Fruit fly (Drosophila melanogaster) whole organism, embryonic: ENCODE results near the gene CG6040.

Experiments used
- Antp ChIP-seq: fragments of 200-800 bp; sonication (Bioruptor generic); optimal IDR thresholded peaks from 3 replicates; lab custom pipeline; 2016; ENCODE audit warnings: missing biosample characterization, missing genetic modification characterization
- Atf3 ChIP-seq: fragments of 200-800 bp; sonication (Bioruptor generic); optimal IDR thresholded peaks from 3 replicates; lab custom pipeline; 2016; ENCODE audit warnings: missing biosample characterization, missing genetic modification characterization
- Blimp-1 ChIP-seq: fragments of 200-800 bp; sonication (Bioruptor generic); optimal IDR thresholded peaks from 3 replicates; lab custom pipeline; 2018; ENCODE audit warnings: missing biosample characterization, missing genetic modification characterization, mild to moderate bottlenecking, moderate library complexity, missing genetic modification reagents
- CG11247 ChIP-seq: fragments of 200-800 bp; sonication (Bioruptor generic); IDR thresholded peaks from 2 replicates; pipeline ENCODE4 v1.3.6; 2022; ENCODE audit warnings: missing biosample characterization, missing genetic modification characterization
- CG11504 ChIP-seq: fragments of 200-800 bp; sonication (Bioruptor generic); optimal IDR thresholded peaks from 3 replicates; lab custom pipeline; 2019; ENCODE audit warnings: missing biosample characterization, mild to moderate bottlenecking, missing genetic modification characterization, moderate library complexity
- CG12104 ChIP-seq: fragments of 200-800 bp; sonication (Bioruptor generic); optimal IDR thresholded peaks from 3 replicates; lab custom pipeline; 2016; ENCODE audit warnings: missing biosample characterization, missing genetic modification characterization
- CG12769 ChIP-seq: fragments of 200-800 bp; sonication (Bioruptor generic); optimal IDR thresholded peaks from 2 replicates; lab custom pipeline; 2019; ENCODE audit warnings: missing biosample characterization, mild to moderate bottlenecking, missing genetic modification characterization, moderate library complexity
- CG14710 ChIP-seq: fragments of 200-800 bp; sonication (Bioruptor generic); optimal IDR thresholded peaks from 3 replicates; lab custom pipeline; 2019; ENCODE audit warnings: missing biosample characterization, mild to moderate bottlenecking, missing genetic modification characterization, moderate library complexity
- CG17359 ChIP-seq: fragments of 200-800 bp; sonication (Bioruptor generic); optimal IDR thresholded peaks from 3 replicates; lab custom pipeline; 2018; ENCODE audit warnings: missing biosample characterization, mild to moderate bottlenecking, missing genetic modification characterization, moderate library complexity
- CG2712 ChIP-seq: fragments of 200-800 bp; optimal IDR thresholded peaks from 3 replicates; lab custom pipeline; 2019; ENCODE audit warnings: missing biosample characterization, mild to moderate bottlenecking, missing genetic modification characterization, moderate library complexity
- CG2875 ChIP-seq: fragments of 200-800 bp; sonication (Bioruptor generic); optimal IDR thresholded peaks from 2 replicates; lab custom pipeline; 2017; ENCODE audit warnings: missing biosample characterization, mild to moderate bottlenecking, missing genetic modification characterization, missing genetic modification reagents
- CG30431 ChIP-seq: fragments of 200-800 bp; sonication (Bioruptor generic); optimal IDR thresholded peaks from 2 replicates; lab custom pipeline; 2017; ENCODE audit warnings: missing biosample characterization, missing genetic modification characterization
- CG3407 ChIP-seq: fragments of 200-800 bp; sonication (Bioruptor generic); optimal IDR thresholded peaks from 2 replicates; lab custom pipeline; 2018; ENCODE audit warnings: missing biosample characterization, mild to moderate bottlenecking, missing genetic modification characterization
- CG34376 ChIP-seq: fragments of 200-800 bp; sonication (Bioruptor generic); optimal IDR thresholded peaks from 2 replicates; lab custom pipeline; 2018; ENCODE audit warnings: missing biosample characterization, mild to moderate bottlenecking, missing genetic modification characterization
- CG4707 ChIP-seq: fragments of 200-800 bp; sonication (Bioruptor generic); optimal IDR thresholded peaks from 2 replicates; lab custom pipeline; 2018; ENCODE audit warnings: missing biosample characterization, mild to moderate bottlenecking, missing genetic modification characterization, moderate library complexity
- CG7556 ChIP-seq: fragments of 200-800 bp; sonication (Bioruptor generic); optimal IDR thresholded peaks from 2 replicates; lab custom pipeline; 2017; ENCODE audit warnings: missing biosample characterization, mild to moderate bottlenecking, missing genetic modification characterization
- CG7786 ChIP-seq: fragments of 200-800 bp; sonication (Bioruptor generic); optimal IDR thresholded peaks from 2 replicates; lab custom pipeline; 2016; ENCODE audit warnings: missing biosample characterization, missing genetic modification characterization
- Camta ChIP-seq: fragments of 200-800 bp; sonication (Bioruptor generic); optimal IDR thresholded peaks from 2 replicates; lab custom pipeline; 2016; ENCODE audit warnings: missing biosample characterization, missing genetic modification characterization
- Dbx ChIP-seq: fragments of 200-800 bp; sonication (Bioruptor generic); IDR thresholded peaks from 3 replicates; pipeline ENCODE4 v1.3.6; 2022; ENCODE audit warnings: missing biosample characterization, missing genetic modification characterization
- Dll ChIP-seq: fragments of 200-800 bp; sonication (Bioruptor generic); IDR thresholded peaks from 4 replicates; pipeline ENCODE4 v1.3.6; 2022; ENCODE audit warnings: missing biosample characterization, missing genetic modification characterization; ENCODE audit not compliant: partially characterized antibody
- E2f2 ChIP-seq: fragments of 200-800 bp; sonication (Bioruptor generic); IDR thresholded peaks from 2 replicates; pipeline ENCODE4 v1.3.6; 2022; ENCODE audit warnings: missing biosample characterization, missing genetic modification characterization
- GATAe ChIP-seq: fragments of 200-800 bp; sonication (Bioruptor generic); conservative IDR thresholded peaks from 2 replicates; pipeline ENCODE4 v1.3.6; 2022; ENCODE audit warnings: missing biosample characterization, missing genetic modification characterization
- H15 ChIP-seq: fragments of 200-800 bp; sonication (Bioruptor generic); IDR thresholded peaks from 3 replicates; pipeline ENCODE4 v1.3.6; 2022; ENCODE audit warnings: missing biosample characterization, missing genetic modification characterization
- MBD-R2 ChIP-seq: fragments of 200-800 bp; sonication (Bioruptor generic); IDR thresholded peaks from 2 replicates; pipeline ENCODE4 v1.3.6; 2022; ENCODE audit warnings: missing biosample characterization, missing genetic modification characterization
- Mad ChIP-seq: fragments of 200-800 bp; sonication (Bioruptor generic); optimal IDR thresholded peaks from 2 replicates; lab custom pipeline; 2016; ENCODE audit warnings: missing biosample characterization, missing genetic modification characterization
- NC2β ChIP-seq: fragments of 200-800 bp; sonication (Bioruptor generic); optimal IDR thresholded peaks from 2 replicates; lab custom pipeline; 2016; ENCODE audit warnings: missing biosample characterization, missing genetic modification characterization
- Spps ChIP-seq: fragments of 200-800 bp; sonication (Bioruptor generic); optimal IDR thresholded peaks from 2 replicates; lab custom pipeline; 2018; ENCODE audit warnings: missing biosample characterization, mild to moderate bottlenecking, missing genetic modification characterization
- Sry-δ ChIP-seq: fragments of 200-800 bp; sonication (Bioruptor generic); optimal IDR thresholded peaks from 2 replicates; lab custom pipeline; 2016; ENCODE audit warnings: missing biosample characterization, missing genetic modification characterization
- YL-1 ChIP-seq: fragments of 200-800 bp; sonication (Bioruptor generic); optimal IDR thresholded peaks from 3 replicates; lab custom pipeline; 2017; ENCODE audit warnings: missing biosample characterization, mild to moderate bottlenecking, missing genetic modification characterization
- ase ChIP-seq: fragments of 200-800 bp; sonication (Bioruptor generic); IDR thresholded peaks from 3 replicates; pipeline ENCODE4 v1.3.6; 2022; ENCODE audit warnings: missing biosample characterization, missing genetic modification characterization
- caup ChIP-seq: fragments of 200-800 bp; sonication (Bioruptor generic); optimal IDR thresholded peaks from 3 replicates; lab custom pipeline; 2017; ENCODE audit warnings: missing biosample characterization, mild to moderate bottlenecking, missing genetic modification characterization, moderate library complexity; ENCODE audit not compliant: severe bottlenecking
- crc ChIP-seq: fragments of 200-800 bp; sonication (Bioruptor generic); optimal IDR thresholded peaks from 2 replicates; lab custom pipeline; 2016; ENCODE audit warnings: missing biosample characterization, missing genetic modification characterization
- crp ChIP-seq, 2 experiments: fragments of 200-800 bp; sonication (Bioruptor generic); optimal IDR thresholded peaks; 2 replicates in 1 of 2; 3 replicates in 1 of 2; lab custom pipeline; 2017; ENCODE audit warnings: missing biosample characterization in 2 of 2, missing genetic modification characterization in 2 of 2, mild to moderate bottlenecking in 1 of 2, moderate library complexity in 1 of 2
- cwo ChIP-seq: fragments of 200-800 bp; sonication (Bioruptor generic); optimal IDR thresholded peaks from 3 replicates; lab custom pipeline; 2017; ENCODE audit warnings: missing biosample characterization, missing genetic modification characterization, mild to moderate bottlenecking, moderate library complexity, missing genetic modification reagents
- ems ChIP-seq: fragments of 200-800 bp; sonication (Bioruptor generic); optimal IDR thresholded peaks from 3 replicates; lab custom pipeline; 2016; ENCODE audit warnings: missing biosample characterization, missing genetic modification characterization
- en ChIP-seq: fragments of 200-800 bp; sonication (Bioruptor generic); optimal IDR thresholded peaks from 2 replicates; lab custom pipeline; 2016; ENCODE audit warnings: missing biosample characterization, missing genetic modification characterization
- eve ChIP-seq, 2 experiments: fragments of >200 bp; optimal IDR thresholded peaks; 2 replicates each; lab custom pipeline; 2017; ENCODE audit warnings: missing biosample characterization in 2 of 2, missing genetic modification characterization in 2 of 2
- ftz-f1 ChIP-seq: fragments of 200-800 bp; sonication (Bioruptor generic); optimal IDR thresholded peaks from 2 replicates; lab custom pipeline; 2016; ENCODE audit warnings: missing biosample characterization, missing genetic modification characterization
- gem ChIP-seq: fragments of 200-800 bp; sonication (Bioruptor generic); optimal IDR thresholded peaks from 2 replicates; lab custom pipeline; 2019; ENCODE audit warnings: missing biosample characterization, mild to moderate bottlenecking, missing genetic modification characterization, moderate library complexity
- gfzf ChIP-seq: fragments of 200-800 bp; sonication (Bioruptor generic); optimal IDR thresholded peaks from 2 replicates; lab custom pipeline; 2016; ENCODE audit warnings: missing biosample characterization, mild to moderate bottlenecking, missing genetic modification characterization, moderate library complexity
- gro ChIP-seq: fragments of 200-800 bp; sonication (Bioruptor generic); optimal IDR thresholded peaks from 2 replicates; lab custom pipeline; 2016; ENCODE audit warnings: missing biosample characterization, missing genetic modification characterization
- gt ChIP-seq: fragments of 200-800 bp; sonication (Bioruptor generic); IDR thresholded peaks from 2 replicates; pipeline ENCODE4 v1.3.6; 2022; ENCODE audit warnings: missing biosample characterization, missing genetic modification characterization
- jigr1 ChIP-seq: fragments of 200-800 bp; sonication (Bioruptor generic); IDR thresholded peaks from 3 replicates; pipeline ENCODE4 v1.3.6; 2022; ENCODE audit warnings: missing biosample characterization, missing genetic modification characterization
- ken ChIP-seq: fragments of 200-800 bp; sonication (Bioruptor generic); IDR thresholded peaks from 3 replicates; pipeline ENCODE4 v1.3.6; 2022; ENCODE audit warnings: missing biosample characterization, missing genetic modification characterization
- nmo ChIP-seq: fragments of 200-800 bp; sonication (Bioruptor generic); optimal IDR thresholded peaks from 2 replicates; lab custom pipeline; 2018; ENCODE audit warnings: missing biosample characterization, mild to moderate bottlenecking, missing genetic modification characterization, moderate library complexity
- nom ChIP-seq: fragments of 200-800 bp; sonication (Bioruptor generic); optimal IDR thresholded peaks from 2 replicates; lab custom pipeline; 2017; ENCODE audit warnings: missing biosample characterization, missing genetic modification characterization, mild to moderate bottlenecking, moderate library complexity, missing genetic modification reagents
- prd ChIP-seq, 3 experiments: fragments of >200 bp in 2 of 3; fragments of 200-800 bp in 1 of 3; sonication (Bioruptor generic) in 1 of 3; optimal IDR thresholded peaks in 2 of 3; IDR thresholded peaks in 1 of 3; 2 replicates in 2 of 3; 3 replicates in 1 of 3; pipeline versions ENCODE4 v1.3.6 to Lab custom; 2017 to 2022; ENCODE audit warnings: missing biosample characterization in 1 of 3, missing genetic modification characterization in 1 of 3
- row ChIP-seq: fragments of 200-800 bp; sonication (Bioruptor generic); IDR thresholded peaks from 3 replicates; pipeline ENCODE4 v1.3.6; 2022; ENCODE audit warnings: missing biosample characterization, missing genetic modification characterization
- shn ChIP-seq: fragments of 200-800 bp; sonication (Bioruptor generic); optimal IDR thresholded peaks from 3 replicates; lab custom pipeline; 2016; ENCODE audit warnings: missing biosample characterization, missing genetic modification characterization
- slbo ChIP-seq: fragments of 200-800 bp; sonication (Bioruptor generic); IDR thresholded peaks from 2 replicates; pipeline ENCODE4 v1.3.6; 2022; ENCODE audit warnings: missing biosample characterization, missing genetic modification characterization
- stc ChIP-seq: fragments of 200-800 bp; sonication (Bioruptor generic); IDR thresholded peaks from 2 replicates; pipeline ENCODE4 v1.3.6; 2022; ENCODE audit warnings: missing biosample characterization, missing genetic modification characterization

CG6040 gene

DNA sequence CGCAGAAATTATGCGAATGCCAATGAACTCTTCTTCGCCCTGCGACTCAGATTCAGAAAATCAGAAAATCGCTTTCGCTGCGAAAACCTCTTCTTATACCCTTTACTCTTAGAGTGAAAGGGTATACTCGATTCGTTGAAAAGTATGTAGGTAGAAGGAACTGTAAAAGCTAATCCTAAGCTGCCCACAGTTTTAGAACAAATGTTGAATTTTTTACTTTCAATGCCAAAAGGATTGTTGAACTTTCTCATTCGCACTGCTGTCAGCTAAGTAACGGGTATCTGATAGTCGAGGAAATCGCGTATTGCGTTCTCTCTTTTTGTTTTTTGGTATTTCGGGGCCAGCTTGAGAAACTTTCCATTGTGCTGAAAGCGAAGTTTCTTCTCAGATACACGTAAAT lies 17.1 kb downstream of the CG6040 start (continued):
- 0 out of 3 replicates have a peak, but pooled peaks have one; percentile 26 for TF ChIP-seq ase (GFP tag; lab: Robert Waterston, UW)
- no peak for TF ChIP-seq crp (GFP tag; optimal IDR thresholded peaks at IDR 0.05; lab: Kevin White, UChicago)
- no peak for TF ChIP-seq stc (GFP tag; lab: Robert Waterston, UW)
- TF ChIP-seq CG12104 (GFP tag; lab: Kevin White, UChicago), result no peak
- no peak for TF ChIP-seq Spps (tag; lab: Kevin White, UChicago)
- peak; percentile 7 for TF ChIP-seq CG7786 (GFP tag; lab: Kevin White, UChicago)
- peak; percentile 9 for TF ChIP-seq shn (GFP tag; lab: Kevin White, UChicago)
- TF ChIP-seq CG7556 (GFP tag; lab: Kevin White, UChicago), result peak; percentile 3
- no peak for TF ChIP-seq CG4707 (GFP tag; lab: Kevin White, UChicago)
- peak; percentile 63; the same call in 2 of the 3 replicates for TF ChIP-seq ken (GFP tag; lab: Robert Waterston, UW)
- no peak for TF ChIP-seq CG34376 (GFP tag; lab: Kevin White, UChicago)
- peak; percentile 10 for TF ChIP-seq CG2875 (GFP tag; lab: Kevin White, UChicago)
- peak in 1 of 2 experiments; percentile 54 for TF ChIP-seq eve (GFP tag; optimal IDR thresholded peaks at IDR 0.05; lab: Kevin White, UChicago)
- no peak for TF ChIP-seq Mad
- no peak for TF ChIP-seq NC2β (GFP tag; lab: Kevin White, UChicago)
- peak; percentile 43 for TF ChIP-seq CG2712
- TF ChIP-seq Sry-δ (GFP tag; lab: Kevin White, UChicago), result no peak
- TF ChIP-seq gem (tag; lab: Kevin White, UChicago), result peak; percentile 62
- peak; percentile 59 for TF ChIP-seq CG11504 (tag; lab: Kevin White, UChicago)
- no peak for TF ChIP-seq gt (GFP tag; lab: Robert Waterston, UW)
- TF ChIP-seq CG30431 (GFP tag; lab: Kevin White, UChicago), result peak; percentile 39
- peak; percentile 47 for TF ChIP-seq CG17359 (tag; lab: Kevin White, UChicago)
- no peak for TF ChIP-seq crc (GFP tag; lab: Kevin White, UChicago)
- TF ChIP-seq CG3407, result peak; percentile 24
- TF ChIP-seq caup, result no peak
- TF ChIP-seq row (GFP tag; lab: Robert Waterston, UW), result peak; percentile 49; the same call in 2 of the 3 replicates
- TF ChIP-seq nmo, result peak; percentile 54
- TF ChIP-seq cwo (GFP tag; lab: Kevin White, UChicago), result no peak
- TF ChIP-seq MBD-R2 (GFP tag; lab: Robert Waterston, UW), result no peak
- TF ChIP-seq gro (GFP tag; lab: Kevin White, UChicago), result no peak
- TF ChIP-seq Blimp-1, result peak; percentile 50
- TF ChIP-seq ftz-f1 (GFP tag; lab: Kevin White, UChicago), result no peak
- no peak for TF ChIP-seq prd (optimal IDR thresholded peaks at IDR 0.05; lab: Kevin White, UChicago)
- TF ChIP-seq prd (GFP tag; IDR thresholded peaks at IDR 0.05; lab: Robert Waterston, UW), result peak; percentile 56; the same call in 2 of the 3 replicates
- TF ChIP-seq ems, result no peak
- no peak for TF ChIP-seq jigr1 (GFP tag; lab: Robert Waterston, UW)
- no peak for TF ChIP-seq Atf3 (GFP tag; lab: Kevin White, UChicago)
- TF ChIP-seq Dll (GFP tag; lab: Robert Waterston, UW), result no peak
- peak; percentile 4 for TF ChIP-seq CG14710 (tag; lab: Kevin White, UChicago)
- TF ChIP-seq gfzf (GFP tag; lab: Kevin White, UChicago), result no peak
- no peak for TF ChIP-seq nom (GFP tag; lab: Kevin White, UChicago)
- no peak for TF ChIP-seq YL-1 (GFP tag; lab: Kevin White, UChicago)
- no peak for TF ChIP-seq en (GFP tag; lab: Kevin White, UChicago)
- peak; percentile 44 for TF ChIP-seq Antp (GFP tag; lab: Kevin White, UChicago)
- no peak for TF ChIP-seq Camta (GFP tag; lab: Kevin White, UChicago)
- TF ChIP-seq E2f2 (GFP tag; lab: Robert Waterston, UW), result no peak
- no peak for TF ChIP-seq GATAe
- TF ChIP-seq CG12769 (tag; lab: Kevin White, UChicago), result peak; percentile 24
- TF ChIP-seq slbo (GFP tag; lab: Robert Waterston, UW), result no peak
- TF ChIP-seq H15 (GFP tag; lab: Robert Waterston, UW), result no peak
- TF ChIP-seq Dbx (GFP tag; lab: Robert Waterston, UW), result no peak
- no peak for TF ChIP-seq CG11247 (GFP tag; lab: Robert Waterston, UW)
